In genomic region chr3R:10124764-10125163, dm6 we compare ENCODE assay signal across 3 fruit fly cellular contexts.
TF ChIP-seq lines count a peak whose summit lies in the region.

No protein-coding gene starts in this region.

- peak; percentile 75 to 80 for TF ChIP-seq CTCF in S2 (optimal IDR thresholded peaks at IDR 0.05; lab: Kevin White, UChicago)
- peak; percentile 88 for TF ChIP-seq CTCF in whole organism, embryonic (GFP tag; optimal IDR thresholded peaks at IDR 0.05; lab: Kevin White, UChicago)

TF ChIP-seq in whole organism, embryonic, 481 proteins besides CTCF, POLR2A, EP300 and RAD21:
- TF ChIP-seq Lpt (GFP tag; optimal IDR thresholded peaks at IDR 0.05; lab: Kevin White, UChicago) (no peak), vvl (GFP tag; IDR thresholded peaks at IDR 0.05; lab: Robert Waterston, UW) (0 out of 2 replicates have a peak, but pooled peaks have one; percentile 13), CG11247 (GFP tag; IDR thresholded peaks at IDR 0.05; lab: Robert Waterston, UW) (no peak), sens (GFP tag; lab: Kevin White, UChicago) (peak; percentile 39), pzg (GFP tag; optimal IDR thresholded peaks at IDR 0.05; lab: Kevin White, UChicago) (no peak), bsh (GFP tag; optimal IDR thresholded peaks at IDR 0.05; lab: Kevin White, UChicago) (peak in 1 of 2 experiments; percentile 18), sd (tag; optimal IDR thresholded peaks at IDR 0.05; lab: Kevin White, UChicago) (peak; percentile 84), CG10431 (GFP tag; optimal IDR thresholded peaks at IDR 0.05; lab: Kevin White, UChicago) (peak; percentile 53), Dfd (GFP tag; optimal IDR thresholded peaks at IDR 0.05; lab: Kevin White, UChicago) (no peak), CG6254 (GFP tag; optimal IDR thresholded peaks at IDR 0.05; lab: Kevin White, UChicago) (peak; percentile 26), lmd (GFP tag; IDR thresholded peaks at IDR 0.05; lab: Robert Waterston, UW) (no peak), CHES-1-like (GFP tag; optimal IDR thresholded peaks at IDR 0.05; lab: Kevin White, UChicago) (no peak), CG32767 (GFP tag; IDR thresholded peaks at IDR 0.05; lab: Robert Waterston, UW) (no peak), hkb (optimal IDR thresholded peaks at IDR 0.05; lab: Kevin White, UChicago) (no peak), hkb (GFP tag; IDR thresholded peaks at IDR 0.05; lab: Robert Waterston, UW) (no peak), Awh (GFP tag; IDR thresholded peaks at IDR 0.05; lab: Robert Waterston, UW) (no peak), Blimp-1 (GFP tag; optimal IDR thresholded peaks at IDR 0.05; lab: Kevin White, UChicago) (peak; percentile 99), HLH4C (GFP tag; IDR thresholded peaks at IDR 0.05; lab: Robert Waterston, UW; ENCODE audit: partially characterized antibody) (0 out of 3 replicates have a peak, but pooled peaks have one; percentile 16), br (optimal IDR thresholded peaks at IDR 0.05; lab: Kevin White, UChicago) (no peak), Hr3 (GFP tag; optimal IDR thresholded peaks at IDR 0.05; lab: Kevin White, UChicago) (no peak), CG33557 (GFP tag; optimal IDR thresholded peaks at IDR 0.05; lab: Kevin White, UChicago) (peak; percentile 48), CG17829 (tag; optimal IDR thresholded peaks at IDR 0.05; lab: Kevin White, UChicago) (no peak), Med (GFP tag; lab: Kevin White, UChicago) (peak; percentile 14), sqz (GFP tag; optimal IDR thresholded peaks at IDR 0.05; lab: Kevin White, UChicago) (peak; percentile 49), HLHmδ (GFP tag; optimal IDR thresholded peaks at IDR 0.05; lab: Kevin White, UChicago) (peak; percentile 19), tll (GFP tag; optimal IDR thresholded peaks at IDR 0.05; lab: Kevin White, UChicago) (no peak), ci (GFP tag; IDR thresholded peaks at IDR 0.05; lab: Robert Waterston, UW) (peak; percentile 30; the same call in 1 of the 3 replicates), zfh2 (GFP tag; optimal IDR thresholded peaks at IDR 0.05; lab: Kevin White, UChicago) (no peak), CG31441 (GFP tag; IDR thresholded peaks at IDR 0.05; lab: Robert Waterston, UW) (no peak), Hr39 (optimal IDR thresholded peaks at IDR 0.05; lab: Kevin White, UChicago) (no peak), CG4328 (GFP tag; optimal IDR thresholded peaks at IDR 0.05; lab: Kevin White, UChicago) (no peak), chinmo (GFP tag; IDR thresholded peaks at IDR 0.05; lab: Robert Waterston, UW; ENCODE audit: partially characterized antibody) (0 out of 4 replicates have a peak, but pooled peaks have one; percentile 20), CG15601 (tag; optimal IDR thresholded peaks at IDR 0.05; lab: Kevin White, UChicago) (no peak), CG8765 (GFP tag; IDR thresholded peaks at IDR 0.05; lab: Robert Waterston, UW) (no peak)
TF ChIP-seq in whole organism, embryonic: peak in this region for 14.

TF ChIP-seq in whole organism, pupa, 21 proteins besides CTCF, POLR2A, EP300 and RAD21:
- TF ChIP-seq CG15710 (tag; optimal IDR thresholded peaks at IDR 0.05; lab: Kevin White, UChicago) = no peak
- no peak for TF ChIP-seq CG32121 (GFP tag; IDR thresholded peaks at IDR 0.05; lab: Robert Waterston, UW)
- TF ChIP-seq CG4496 (GFP tag; IDR thresholded peaks at IDR 0.05; lab: Robert Waterston, UW) = peak; percentile 41; the same call in 1 of the 3 replicates
- no peak for TF ChIP-seq rn (GFP tag; IDR thresholded peaks at IDR 0.05; lab: Robert Waterston, UW)
- no peak for TF ChIP-seq CG34367 (tag; optimal IDR thresholded peaks at IDR 0.05; lab: Kevin White, UChicago)
- TF ChIP-seq Pif1A (GFP tag; optimal IDR thresholded peaks at IDR 0.05; lab: Kevin White, UChicago) = no peak
- TF ChIP-seq CG13204 (GFP tag; optimal IDR thresholded peaks at IDR 0.05; lab: Kevin White, UChicago) = no peak
- no peak for TF ChIP-seq Snoo (tag; optimal IDR thresholded peaks at IDR 0.05; lab: Kevin White, UChicago)
- TF ChIP-seq CG17806 (tag; optimal IDR thresholded peaks at IDR 0.05; lab: Kevin White, UChicago) = no peak
- no peak for TF ChIP-seq CG8159 (tag; optimal IDR thresholded peaks at IDR 0.05; lab: Kevin White, UChicago)
- no peak for TF ChIP-seq EcR (GFP tag; optimal IDR thresholded peaks at IDR 0.05; lab: Kevin White, UChicago)
- no peak for TF ChIP-seq D1 (tag; optimal IDR thresholded peaks at IDR 0.05; lab: Kevin White, UChicago)
- peak; percentile 52 for TF ChIP-seq CG14655 (GFP tag; optimal IDR thresholded peaks at IDR 0.05; lab: Kevin White, UChicago)
- TF ChIP-seq Pif1B (GFP tag; optimal IDR thresholded peaks at IDR 0.05; lab: Kevin White, UChicago) = no peak
- 0 out of 3 replicates have a peak, but pooled peaks have one; percentile 29 for TF ChIP-seq fd96Ca (GFP tag; IDR thresholded peaks at IDR 0.05; lab: Robert Waterston, UW)
- TF ChIP-seq CG9948 (tag; optimal IDR thresholded peaks at IDR 0.05; lab: Kevin White, UChicago) = no peak
- peak; percentile 45 for TF ChIP-seq CG8301 (tag; optimal IDR thresholded peaks at IDR 0.05; lab: Kevin White, UChicago)
- TF ChIP-seq gl (tag; optimal IDR thresholded peaks at IDR 0.05; lab: Kevin White, UChicago) = no peak
- peak; percentile 42; the same call in 1 of the 2 replicates for TF ChIP-seq Ets98B (GFP tag; IDR thresholded peaks at IDR 0.05; lab: Robert Waterston, UW)
- no peak for TF ChIP-seq CG10348 (GFP tag; IDR thresholded peaks at IDR 0.05; lab: Robert Waterston, UW)
- no peak for TF ChIP-seq CG12605 (GFP tag; IDR thresholded peaks at IDR 0.05; lab: Robert Waterston, UW)
